Fruit fly (Drosophila melanogaster): ENCODE measurements around the gene CG10565.
A peak's percentile ranks its signal among the peaks of the same experiment; 100 is the strongest.

Gene CG10565

dm6 chr3L:21171905-21172304 is 35.8 kb upstream of the CG10565 start, which contains the start of gene Ac78C (continued):
- TF ChIP-seq sima (GFP tag; optimal IDR thresholded peaks at IDR 0.05) (peak; percentile 67), nerfin-1 (tag; optimal IDR thresholded peaks at IDR 0.05) (no peak), CG4360 (GFP tag; IDR thresholded peaks at IDR 0.05) (no peak), sr (GFP tag; IDR thresholded peaks at IDR 0.05) (peak; percentile 32; the same call in 1 of the 3 replicates), CG11560 (tag; IDR thresholded peaks at IDR 0.05) (peak; percentile 45; the same call in 2 of the 3 replicates), Atf6 (GFP tag; IDR thresholded peaks at IDR 0.05) (peak; percentile 90), lilli (GFP tag; optimal IDR thresholded peaks at IDR 0.05) (peak; percentile 93), CG10321 (GFP tag; IDR thresholded peaks at IDR 0.05) (peak; percentile 53), chm (GFP tag; IDR thresholded peaks at IDR 0.05) (peak; percentile 67; the same call in 1 of the 2 replicates), ems (GFP tag; optimal IDR thresholded peaks at IDR 0.05) (peak; percentile 85), ewg (GFP tag; optimal IDR thresholded peaks at IDR 0.05) (peak; percentile 58), CG14441 (GFP tag; IDR thresholded peaks at IDR 0.05) (peak; percentile 89), Gsc (GFP tag; IDR thresholded peaks at IDR 0.05) (0 out of 2 replicates have a peak, but pooled peaks have one; percentile 32), tap (tag; optimal IDR thresholded peaks at IDR 0.05) (peak; percentile 76), CG10209 (GFP tag; optimal IDR thresholded peaks at IDR 0.05) (peak; percentile 72), Ets97D (GFP tag; optimal IDR thresholded peaks at IDR 0.05) (peak; percentile 69), CG2712 (tag; optimal IDR thresholded peaks at IDR 0.05) (no peak), CG9727 (GFP tag; optimal IDR thresholded peaks at IDR 0.05) (peak; percentile 14), z (GFP tag; IDR thresholded peaks at IDR 0.05) (no peak), sim (GFP tag; IDR thresholded peaks at IDR 0.05) (no peak), CG6689 (GFP tag; IDR thresholded peaks at IDR 0.05) (peak; percentile 78), hbn (GFP tag; IDR thresholded peaks at IDR 0.05; ENCODE audit: partially characterized antibody) (peak; percentile 44; the same call in 1 of the 2 replicates), Deaf1 (tag; optimal IDR thresholded peaks at IDR 0.05) (peak; percentile 96), sens-2 (GFP tag; IDR thresholded peaks at IDR 0.05) (peak; percentile 45; the same call in 1 of the 2 replicates), klu (GFP tag; IDR thresholded peaks at IDR 0.05) (peak; percentile 66), lov (optimal IDR thresholded peaks at IDR 0.05) (no peak), lov (GFP tag; IDR thresholded peaks at IDR 0.05) (peak; percentile 56; the same call in 1 of the 3 replicates), ham (GFP tag; IDR thresholded peaks at IDR 0.05) (peak; percentile 42; the same call in 1 of the 2 replicates), dati (GFP tag; IDR thresholded peaks at IDR 0.05) (no peak), Fer3 (tag; optimal IDR thresholded peaks at IDR 0.05) (peak; percentile 92), CG2116 (GFP tag; optimal IDR thresholded peaks at IDR 0.05) (no peak), Chrac-16 (GFP tag; optimal IDR thresholded peaks at IDR 0.05) (peak; percentile 69), dm (GFP tag; optimal IDR thresholded peaks at IDR 0.05) (peak; percentile 63), CG12299 (tag; optimal IDR thresholded peaks at IDR 0.05) (peak; percentile 87), CG30431 (GFP tag; optimal IDR thresholded peaks at IDR 0.05) (peak; percentile 54), nom (GFP tag; optimal IDR thresholded peaks at IDR 0.05) (no peak), cwo (GFP tag; optimal IDR thresholded peaks at IDR 0.05) (peak; percentile 80), CG8089 (GFP tag; optimal IDR thresholded peaks at IDR 0.05) (peak; percentile 77), CG7928 (GFP tag; optimal IDR thresholded peaks at IDR 0.05) (peak; percentile 65), CG17186 (GFP tag; optimal IDR thresholded peaks at IDR 0.05) (peak; percentile 52), MBD-R2 (GFP tag; IDR thresholded peaks at IDR 0.05) (no peak; the same call in none of the 2 replicates), Doc3 (GFP tag; IDR thresholded peaks at IDR 0.05; ENCODE audit: partially characterized antibody) (no peak), CG11398 (GFP tag; optimal IDR thresholded peaks at IDR 0.05) (peak; percentile 58), CG5953 (GFP tag; IDR thresholded peaks at IDR 0.05) (peak; percentile 67), CG17802 (tag; optimal IDR thresholded peaks at IDR 0.05) (peak; percentile 48), trem (tag; optimal IDR thresholded peaks at IDR 0.05) (no peak), CG1832 (GFP tag; optimal IDR thresholded peaks at IDR 0.05) (no peak), otp (GFP tag; IDR thresholded peaks at IDR 0.05) (peak; percentile 65; the same call in 2 of the 3 replicates), CG17328 (GFP tag; IDR thresholded peaks at IDR 0.05) (peak; percentile 72), Sox102F (GFP tag; optimal IDR thresholded peaks at IDR 0.05) (peak; percentile 77), sd (tag; optimal IDR thresholded peaks at IDR 0.05) (peak; percentile 80)

All from whole organism, embryonic.